Worm (Caenorhabditis elegans) whole organism, young adult: ENCODE data around the gene ptpn-22.

Source experiments
- F10E7.11 ChIP-seq: sonication (generic microtip); optimal IDR thresholded peaks from 2 replicates; lab custom pipeline; 2017; ENCODE audit warnings: mild to moderate bottlenecking, missing genetic modification characterization, moderate library complexity, missing compliant biosample characterization
- Y53G8AR.9 ChIP-seq: fragments of 200-800 bp; sonication (Bioruptor generic); conservative IDR thresholded peaks from 2 replicates; pipeline ENCODE4 v1.3.6; 2022; ENCODE audit warnings: missing genetic modification reagents, missing genetic modification characterization, missing compliant biosample characterization
- ama-1 ChIP-seq, 3 experiments: fragments of 150-350 bp in 1 of 3; sonication (generic microtip) in 2 of 3; optimal IDR thresholded peaks; 2 replicates each; lab custom pipeline; 2014 to 2018; ENCODE audit warnings: missing biosample characterization in 2 of 3, missing genetic modification characterization in 2 of 3, missing genetic modification reagents in 2 of 3
- atf-7 ChIP-seq: sonication (generic microtip); optimal IDR thresholded peaks from 2 replicates; lab custom pipeline; 2017; ENCODE audit warnings: mild to moderate bottlenecking, missing genetic modification characterization, missing compliant biosample characterization
- die-1 ChIP-seq: sonication (generic microtip); optimal IDR thresholded peaks from 2 replicates; lab custom pipeline; 2016; ENCODE audit warnings: missing genotype, mild to moderate bottlenecking, missing genetic modification characterization, missing compliant biosample characterization
- hrde-1 ChIP-seq: sonication (generic microtip); optimal IDR thresholded peaks from 2 replicates; lab custom pipeline; 2016; ENCODE audit warnings: missing genetic modification characterization, mild to moderate bottlenecking, missing compliant biosample characterization, moderate library complexity, missing genotype, missing genetic modification reagents, borderline replicate concordance
- madf-10 ChIP-seq: sonication (generic microtip); optimal IDR thresholded peaks from 2 replicates; lab custom pipeline; 2016; ENCODE audit warnings: mild to moderate bottlenecking, missing genetic modification characterization, missing compliant biosample characterization
- madf-6 ChIP-seq: fragments of 200-800 bp; sonication (Bioruptor generic); IDR thresholded peaks from 2 replicates; pipeline ENCODE4 v1.3.6; 2022; ENCODE audit warnings: missing genetic modification reagents, missing genetic modification characterization, missing compliant biosample characterization
- sptf-2 ChIP-seq: fragments of 200-800 bp; sonication (Bioruptor generic); optimal IDR thresholded peaks from 2 replicates; lab custom pipeline; 2018; ENCODE audit warnings: mild to moderate bottlenecking, missing genetic modification characterization, missing compliant biosample characterization
- ztf-25 ChIP-seq: fragments of 200-800 bp; sonication (Bioruptor generic); IDR thresholded peaks from 2 replicates; pipeline ENCODE4 v1.3.6; 2022; ENCODE audit warnings: missing genetic modification reagents, missing genetic modification characterization, missing compliant biosample characterization

DNA sequence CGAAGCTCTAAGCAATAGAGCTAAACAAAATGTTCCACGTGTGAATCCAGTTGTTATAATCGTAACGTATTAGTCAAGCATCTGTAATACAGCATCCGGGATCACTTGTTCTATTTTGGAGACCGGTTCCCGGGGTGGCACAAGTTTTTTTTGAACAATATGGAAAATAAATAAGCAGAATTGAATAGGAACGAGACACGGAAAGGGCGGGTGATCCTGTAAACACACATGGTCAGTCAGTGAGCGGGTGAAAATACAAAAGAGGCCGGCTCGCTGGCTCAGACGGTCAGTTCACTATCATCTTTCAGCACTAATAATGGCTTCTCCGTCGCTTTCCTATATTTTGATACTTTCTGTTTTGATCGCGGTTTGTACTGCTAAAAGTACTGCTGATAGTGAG is 14.2 kb downstream of the ptpn-22 start, which contains the start of gene K08D12.8:
- TF ChIP-seq sptf-2 (GFP tag; lab: Kevin White, UChicago): no peak
- no peak for TF ChIP-seq madf-10 (tag; lab: Kevin White, UChicago)
- TF ChIP-seq Y53G8AR.9 (GFP tag; lab: Robert Waterston, UW): no peak
- TF ChIP-seq madf-6 (GFP tag; lab: Robert Waterston, UW): no peak
- no peak for TF ChIP-seq die-1
- TF ChIP-seq hrde-1 (tag; lab: Kevin White, UChicago): no peak
- no peak for TF ChIP-seq atf-7 (tag; lab: Kevin White, UChicago)
- TF ChIP-seq ztf-25 (GFP tag; lab: Robert Waterston, UW): no peak
- TF ChIP-seq ama-1 (optimal IDR thresholded peaks at IDR 0.05; lab: Kevin White, UChicago): no peak
- TF ChIP-seq ama-1 (GFP tag; optimal IDR thresholded peaks at IDR 0.05; lab: Kevin White, UChicago): no peak
- TF ChIP-seq F10E7.11 (tag; lab: Kevin White, UChicago): no peak
